Worm (Caenorhabditis elegans): ENCODE measurements around the gene kvs-5.

ce11 chrIV:756421-756820 is 19.9 kb downstream of the kvs-5 start, which contains the start of gene srt-23:
- TF ChIP-seq ets-7 (tag; optimal IDR thresholded peaks at IDR 0.05) (no peak), ama-1 (optimal IDR thresholded peaks at IDR 0.05) (no peak), flt-1 (GFP tag; IDR thresholded peaks at IDR 0.05) (no peak), ceh-13 (GFP tag; optimal IDR thresholded peaks at IDR 0.05) (no peak), hmbx-1 (tag; optimal IDR thresholded peaks at IDR 0.05) (no peak), F13C5.2 (tag; optimal IDR thresholded peaks at IDR 0.05) (no peak), tbx-37 (GFP tag; conservative IDR thresholded peaks at IDR 0.05) (no peak), tra-4 (tag; optimal IDR thresholded peaks at IDR 0.05) (no peak), sea-1 (GFP tag; conservative IDR thresholded peaks at IDR 0.05) (no peak), aly-1 (tag; optimal IDR thresholded peaks at IDR 0.05) (no peak), B0310.2 (tag; optimal IDR thresholded peaks at IDR 0.05) (no peak), ceh-36 (tag; optimal IDR thresholded peaks at IDR 0.05) (no peak), hnd-1 (tag; optimal IDR thresholded peaks at IDR 0.05) (no peak), tbx-11 (GFP tag; IDR thresholded peaks at IDR 0.05) (no peak)

Data from whole organism, early embryonic.